Worm (Caenorhabditis elegans) whole organism, young adult: ENCODE measurements around the gene Y51H4A.1.

Experiments
- B0035.1 ChIP-seq: sonication (generic microtip); optimal IDR thresholded peaks from 2 replicates; lab custom pipeline; 2016; ENCODE audit warnings: missing genetic modification characterization, mild to moderate bottlenecking, missing compliant biosample characterization, missing genotype, missing genetic modification reagents
- B0261.1 ChIP-seq: sonication (generic microtip); optimal IDR thresholded peaks from 2 replicates; lab custom pipeline; 2016; ENCODE audit warnings: mild to moderate bottlenecking, missing genetic modification characterization, moderate library complexity, missing compliant biosample characterization
- D2030.7 ChIP-seq: fragments of 200-800 bp; sonication (Bioruptor generic); IDR thresholded peaks from 2 replicates; pipeline ENCODE4 v1.3.6; 2022; ENCODE audit warnings: missing genetic modification reagents, missing genetic modification characterization, missing compliant biosample characterization
- F33H1.4 ChIP-seq: fragments of 200-800 bp; sonication (Bioruptor generic); IDR thresholded peaks from 2 replicates; pipeline ENCODE4 v1.3.6; 2022; ENCODE audit warnings: missing genetic modification reagents, missing genetic modification characterization, missing compliant biosample characterization
- F52B5.7 ChIP-seq: sonication (generic microtip); optimal IDR thresholded peaks from 2 replicates; lab custom pipeline; 2016; ENCODE audit warnings: mild to moderate bottlenecking, missing genetic modification characterization, missing compliant biosample characterization
- F57A8.1 ChIP-seq: fragments of 200-800 bp; sonication (Bioruptor generic); optimal IDR thresholded peaks from 2 replicates; lab custom pipeline; 2018; ENCODE audit warnings: mild to moderate bottlenecking, missing genetic modification characterization, moderate library complexity, missing compliant biosample characterization
- T26A5.8 ChIP-seq: sonication (generic microtip); optimal IDR thresholded peaks from 2 replicates; lab custom pipeline; 2016; ENCODE audit warnings: missing genetic modification characterization, missing compliant biosample characterization
- Y56A3A.18 ChIP-seq: fragments of 200-800 bp; sonication (Bioruptor generic); IDR thresholded peaks from 2 replicates; pipeline ENCODE4 v1.3.6; 2022; ENCODE audit warnings: missing genetic modification reagents, missing genetic modification characterization, missing compliant biosample characterization
- Y79H2A.3 ChIP-seq: fragments of 200-800 bp; sonication (Bioruptor generic); conservative IDR thresholded peaks from 2 replicates; pipeline ENCODE4 v1.3.6; 2022; ENCODE audit warnings: missing genetic modification reagents, missing genetic modification characterization, missing compliant biosample characterization
- Y95B8A.8 ChIP-seq: fragments of 200-800 bp; sonication (Bioruptor generic); IDR thresholded peaks from 2 replicates; pipeline ENCODE4 v1.3.6; 2022; ENCODE audit warnings: missing genetic modification reagents, missing genetic modification characterization, missing compliant biosample characterization
- aptf-2 ChIP-seq: fragments of 200-800 bp; sonication (Bioruptor generic); conservative IDR thresholded peaks from 2 replicates; pipeline ENCODE4 v1.3.6; 2022; ENCODE audit warnings: missing genetic modification reagents, missing genetic modification characterization, missing compliant biosample characterization
- atf-7 ChIP-seq: sonication (generic microtip); optimal IDR thresholded peaks from 2 replicates; lab custom pipeline; 2017; ENCODE audit warnings: mild to moderate bottlenecking, missing genetic modification characterization, missing compliant biosample characterization
- attf-5 ChIP-seq: fragments of 200-800 bp; sonication (Bioruptor generic); optimal IDR thresholded peaks from 2 replicates; lab custom pipeline; 2018; ENCODE audit warnings: mild to moderate bottlenecking, missing genetic modification characterization, missing compliant biosample characterization
- bed-1 ChIP-seq: fragments of 200-800 bp; sonication (Bioruptor generic); IDR thresholded peaks from 2 replicates; pipeline ENCODE4 v1.3.6; 2022; ENCODE audit warnings: missing genetic modification reagents, missing genetic modification characterization, missing compliant biosample characterization
- bed-2 ChIP-seq: fragments of 200-800 bp; sonication (Bioruptor generic); IDR thresholded peaks from 2 replicates; pipeline ENCODE4 v1.3.6; 2022; ENCODE audit warnings: missing genetic modification reagents, missing genetic modification characterization, missing compliant biosample characterization
- ceh-27 ChIP-seq: fragments of 200-800 bp; sonication (Bioruptor generic); optimal IDR thresholded peaks from 2 replicates; lab custom pipeline; 2018; ENCODE audit warnings: mild to moderate bottlenecking, missing genetic modification characterization, moderate library complexity, missing compliant biosample characterization
- ceh-40 ChIP-seq: fragments of 200-800 bp; sonication (Bioruptor generic); IDR thresholded peaks from 2 replicates; pipeline ENCODE4 v1.3.6; 2022; ENCODE audit warnings: missing genetic modification characterization, missing compliant biosample characterization
- chd-7 ChIP-seq: sonication (generic microtip); optimal IDR thresholded peaks from 2 replicates; lab custom pipeline; 2016; ENCODE audit warnings: mild to moderate bottlenecking, missing genetic modification characterization, moderate library complexity, missing compliant biosample characterization
- die-1 ChIP-seq: sonication (generic microtip); optimal IDR thresholded peaks from 2 replicates; lab custom pipeline; 2016; ENCODE audit warnings: missing genotype, mild to moderate bottlenecking, missing genetic modification characterization, missing compliant biosample characterization
- dox-1 ChIP-seq: fragments of 200-800 bp; sonication (Bioruptor generic); IDR thresholded peaks from 2 replicates; pipeline ENCODE4 v1.3.6; 2022; ENCODE audit warnings: missing genetic modification reagents, missing genetic modification characterization, missing compliant biosample characterization
- dpff-1 ChIP-seq: sonication (generic microtip); optimal IDR thresholded peaks from 2 replicates; lab custom pipeline; 2017; ENCODE audit warnings: mild to moderate bottlenecking, missing genetic modification characterization, missing compliant biosample characterization
- egl-44 ChIP-seq: fragments of 200-800 bp; sonication (Bioruptor generic); IDR thresholded peaks from 2 replicates; pipeline ENCODE4 v1.3.6; 2022; ENCODE audit warnings: missing genetic modification reagents, missing genetic modification characterization, missing compliant biosample characterization
- him-1 ChIP-seq: sonication (generic microtip); optimal IDR thresholded peaks from 2 replicates; lab custom pipeline; 2016; ENCODE audit warnings: missing genotype, missing genetic modification reagents, missing genetic modification characterization, missing compliant biosample characterization
- hmg-1.2 ChIP-seq: fragments of 200-800 bp; sonication (Bioruptor generic); IDR thresholded peaks from 2 replicates; pipeline ENCODE4 v1.3.6; 2022; ENCODE audit warnings: missing genetic modification reagents, missing genetic modification characterization, missing compliant biosample characterization
- hmg-20 ChIP-seq: fragments of 200-800 bp; sonication (Bioruptor generic); IDR thresholded peaks from 2 replicates; pipeline ENCODE4 v1.3.6; 2022; ENCODE audit warnings: missing genetic modification reagents, missing genetic modification characterization, missing compliant biosample characterization
- let-526 ChIP-seq: fragments of 200-800 bp; sonication (Bioruptor generic); IDR thresholded peaks from 2 replicates; pipeline ENCODE4 v1.3.6; 2022; ENCODE audit warnings: missing genetic modification reagents, missing genetic modification characterization, missing compliant biosample characterization
- let-607 ChIP-seq, 2 experiments: fragments of 200-800 bp in 1 of 2; sonication (Bioruptor generic) in 1 of 2; sonication (generic microtip) in 1 of 2; optimal IDR thresholded peaks; 2 replicates each; lab custom pipeline; 2016 to 2018; ENCODE audit warnings: mild to moderate bottlenecking in 2 of 2, missing compliant biosample characterization in 2 of 2, missing genetic modification characterization in 2 of 2, moderate library complexity in 2 of 2, missing genotype in 1 of 2
- lir-1 ChIP-seq: fragments of 200-800 bp; sonication (Bioruptor generic); conservative IDR thresholded peaks from 2 replicates; pipeline ENCODE4 v1.3.6; 2022; ENCODE audit warnings: missing genetic modification reagents, missing genetic modification characterization, missing compliant biosample characterization
- lsl-1 ChIP-seq: fragments of 200-800 bp; sonication (Bioruptor generic); optimal IDR thresholded peaks from 2 replicates; lab custom pipeline; 2018; ENCODE audit warnings: mild to moderate bottlenecking, missing genetic modification characterization, moderate library complexity, missing compliant biosample characterization
- lsy-27 ChIP-seq: sonication (generic microtip); optimal IDR thresholded peaks from 2 replicates; lab custom pipeline; 2017; ENCODE audit warnings: missing genetic modification characterization, mild to moderate bottlenecking, missing compliant biosample characterization, antibody characterized with exemption, missing genotype, borderline replicate concordance; ENCODE audit not compliant: insufficient read depth
- madf-8 ChIP-seq: fragments of 200-800 bp; sonication (Bioruptor generic); conservative IDR thresholded peaks from 2 replicates; pipeline ENCODE4 v1.3.6; 2022; ENCODE audit warnings: missing genetic modification reagents, missing genetic modification characterization, missing compliant biosample characterization
- mcd-1 ChIP-seq: fragments of 200-800 bp; sonication (Bioruptor generic); IDR thresholded peaks from 2 replicates; pipeline ENCODE4 v1.3.6; 2022; ENCODE audit warnings: missing genetic modification reagents, missing genetic modification characterization, missing compliant biosample characterization
- mel-28 ChIP-seq: sonication (generic microtip); optimal IDR thresholded peaks from 2 replicates; lab custom pipeline; 2016; ENCODE audit warnings: borderline replicate concordance, mild to moderate bottlenecking, missing genetic modification characterization, missing compliant biosample characterization
- mes-4 ChIP-seq: sonication (generic microtip); optimal IDR thresholded peaks from 2 replicates; lab custom pipeline; 2016; ENCODE audit warnings: missing genotype, missing genetic modification characterization, missing compliant biosample characterization
- mxl-1 ChIP-seq: sonication (generic microtip); optimal IDR thresholded peaks from 2 replicates; lab custom pipeline; 2016; ENCODE audit warnings: missing genetic modification characterization, missing compliant biosample characterization
- nhr-27 ChIP-seq: fragments of 200-800 bp; sonication (Bioruptor generic); optimal IDR thresholded peaks from 2 replicates; lab custom pipeline; 2018; ENCODE audit warnings: mild to moderate bottlenecking, missing genetic modification characterization, moderate library complexity, missing compliant biosample characterization
- nhr-80 ChIP-seq: sonication (generic microtip); optimal IDR thresholded peaks from 2 replicates; lab custom pipeline; 2016; ENCODE audit warnings: missing genetic modification characterization, missing compliant biosample characterization
- rcor-1 ChIP-seq: fragments of 200-800 bp; sonication (Bioruptor generic); IDR thresholded peaks from 2 replicates; pipeline ENCODE4 v1.3.6; 2022; ENCODE audit warnings: missing genetic modification reagents, missing genetic modification characterization, missing compliant biosample characterization
- rec-8 ChIP-seq, 2 experiments: sonication (generic microtip); optimal IDR thresholded peaks; 2 replicates each; lab custom pipeline; 2016; ENCODE audit warnings: mild to moderate bottlenecking in 2 of 2, missing genetic modification characterization in 2 of 2, missing genetic modification reagents in 2 of 2, missing genotype in 2 of 2, missing biosample characterization in 1 of 2, missing compliant biosample characterization in 1 of 2, moderate library complexity in 1 of 2
- snpc-1.3 ChIP-seq: sonication (generic microtip); optimal IDR thresholded peaks from 2 replicates; lab custom pipeline; 2017; ENCODE audit warnings: missing genetic modification characterization, mild to moderate bottlenecking, missing compliant biosample characterization, antibody characterized with exemption, moderate library complexity, missing genotype, missing genetic modification reagents; ENCODE audit not compliant: insufficient read depth
- snpc-3.4 ChIP-seq: sonication (generic microtip); optimal IDR thresholded peaks from 2 replicates; lab custom pipeline; 2017; ENCODE audit warnings: missing genetic modification characterization, mild to moderate bottlenecking, missing compliant biosample characterization, antibody characterized with exemption, moderate library complexity, missing genotype, missing genetic modification reagents
- tbx-9 ChIP-seq: sonication (generic microtip); optimal IDR thresholded peaks from 2 replicates; lab custom pipeline; 2016; ENCODE audit warnings: borderline replicate concordance, missing genetic modification characterization, inconsistent platforms, missing compliant biosample characterization
- tlf-1 ChIP-seq: fragments of 200-800 bp; sonication (Bioruptor generic); optimal IDR thresholded peaks from 2 replicates; lab custom pipeline; 2018; ENCODE audit warnings: mild to moderate bottlenecking, missing genetic modification characterization, missing compliant biosample characterization
- unc-130 ChIP-seq: sonication (generic microtip); optimal IDR thresholded peaks from 2 replicates; lab custom pipeline; 2016; ENCODE audit warnings: missing genetic modification reagents, missing genetic modification characterization, missing compliant biosample characterization
- unc-62 ChIP-seq: fragments of 150-350 bp; optimal IDR thresholded peaks from 2 replicates; lab custom pipeline; 2014; ENCODE audit warnings: missing biosample characterization, missing genetic modification reagents, missing genetic modification characterization
- zim-3 ChIP-seq: sonication (generic microtip); optimal IDR thresholded peaks from 2 replicates; lab custom pipeline; 2017; ENCODE audit warnings: mild to moderate bottlenecking, missing genetic modification characterization, moderate library complexity, missing compliant biosample characterization

The Y51H4A.1 gene

ce11 chrIV:16503590-16504217 lies 26.6 kb upstream of the Y51H4A.1 start (continued):
- TF ChIP-seq tlf-1: peak; percentile 57
- peak; percentile 51; the same call in 1 of the 2 replicates for TF ChIP-seq hmg-20 (GFP tag; lab: Robert Waterston, UW)
- peak; percentile 17; the same call in 1 of the 2 replicates for TF ChIP-seq lir-1 (GFP tag; lab: Robert Waterston, UW)
- TF ChIP-seq zim-3 (tag; lab: Kevin White, UChicago): peak; percentile 49
- TF ChIP-seq nhr-27 (tag; lab: Kevin White, UChicago): no peak
- peak; percentile 78 for TF ChIP-seq egl-44 (GFP tag; lab: Robert Waterston, UW)
- peak; percentile 70 for TF ChIP-seq aptf-2 (GFP tag; lab: Robert Waterston, UW)
- peak; percentile 86 for TF ChIP-seq D2030.7
- TF ChIP-seq ceh-40 (GFP tag; lab: Robert Waterston, UW): 0 out of 2 replicates have a peak, but pooled peaks have one; percentile 59
- TF ChIP-seq nhr-80: peak; percentile 3
- TF ChIP-seq bed-2 (GFP tag; lab: Robert Waterston, UW): no peak
- peak; percentile 74 for TF ChIP-seq chd-7 (tag; lab: Kevin White, UChicago)
- peak; percentile 67 for TF ChIP-seq lsl-1 (GFP tag; lab: Kevin White, UChicago)
- TF ChIP-seq rcor-1 (GFP tag; lab: Robert Waterston, UW): peak; percentile 83
- no peak for TF ChIP-seq let-526 (GFP tag; lab: Robert Waterston, UW)
- peak; percentile 57; the same call in 1 of the 2 replicates for TF ChIP-seq Y79H2A.3 (GFP tag; lab: Robert Waterston, UW)
- TF ChIP-seq madf-8 (GFP tag; lab: Robert Waterston, UW): no peak
- TF ChIP-seq T26A5.8 (tag; lab: Kevin White, UChicago): peak; percentile 86
- peak; percentile 46 to 83 for TF ChIP-seq rec-8 (tag; optimal IDR thresholded peaks at IDR 0.05; lab: Kevin White, UChicago)
- TF ChIP-seq let-607 (tag; optimal IDR thresholded peaks at IDR 0.05; lab: Kevin White, UChicago): peak in 1 of 2 experiments; percentile 2
- TF ChIP-seq F33H1.4 (GFP tag; lab: Robert Waterston, UW): no peak
- peak; percentile 86 for TF ChIP-seq mes-4 (tag; lab: Kevin White, UChicago)
- peak; percentile 81; the same call in 1 of the 2 replicates for TF ChIP-seq bed-1
- peak; percentile 84 for TF ChIP-seq F52B5.7 (tag; lab: Kevin White, UChicago)
- peak; percentile 79 for TF ChIP-seq B0261.1 (tag; lab: Kevin White, UChicago)
- no peak for TF ChIP-seq unc-62 (GFP tag; lab: Kevin White, UChicago)
- peak; percentile 86 for TF ChIP-seq Y95B8A.8 (GFP tag; lab: Robert Waterston, UW)
- TF ChIP-seq dox-1 (GFP tag; lab: Robert Waterston, UW): peak; percentile 79
- peak; percentile 87; the same call in 1 of the 2 replicates for TF ChIP-seq Y56A3A.18 (GFP tag; lab: Robert Waterston, UW)
- peak; percentile 78 for TF ChIP-seq hmg-1.2 (GFP tag; lab: Robert Waterston, UW)
- no peak for TF ChIP-seq tbx-9 (tag; lab: Kevin White, UChicago)
- TF ChIP-seq atf-7: peak; percentile 34
- peak; percentile 49 for TF ChIP-seq him-1 (tag; lab: Kevin White, UChicago)
- peak; percentile 69 for TF ChIP-seq attf-5 (GFP tag; lab: Kevin White, UChicago)
- TF ChIP-seq ceh-27 (GFP tag; lab: Kevin White, UChicago): peak; percentile 36
- TF ChIP-seq unc-130 (GFP tag; lab: Kevin White, UChicago): peak; percentile 37
- TF ChIP-seq mxl-1 (tag; lab: Kevin White, UChicago): peak; percentile 85
- no peak for TF ChIP-seq lsy-27 (tag; lab: Kevin White, UChicago)
- TF ChIP-seq dpff-1 (tag; lab: Kevin White, UChicago): no peak
- no peak for TF ChIP-seq mel-28 (tag; lab: Kevin White, UChicago)
- TF ChIP-seq F57A8.1 (GFP tag; lab: Kevin White, UChicago): peak; percentile 48
- peak; percentile 91 for TF ChIP-seq die-1 (tag; lab: Kevin White, UChicago)
- peak; percentile 85 for TF ChIP-seq snpc-3.4 (tag; lab: Kevin White, UChicago)
- TF ChIP-seq B0035.1 (tag; lab: Kevin White, UChicago): peak; percentile 39
- peak; percentile 96 for TF ChIP-seq snpc-1.3 (tag; lab: Kevin White, UChicago)
- peak; percentile 65 for TF ChIP-seq mcd-1 (GFP tag; lab: Robert Waterston, UW)
